Worm (Caenorhabditis elegans) whole organism, young adult: ENCODE results near the gene sago-1.
A peak's percentile ranks its signal among the peaks of the same experiment; 100 is the strongest.

Source experiments
- B0261.1 ChIP-seq: sonication (generic microtip); optimal IDR thresholded peaks from 2 replicates; lab custom pipeline; 2016; ENCODE audit warnings: mild to moderate bottlenecking, missing genetic modification characterization, moderate library complexity, missing compliant biosample characterization
- C17E4.6 ChIP-seq: fragments of 200-800 bp; sonication (Bioruptor generic); IDR thresholded peaks from 2 replicates; pipeline ENCODE4 v1.3.6; 2022; ENCODE audit warnings: missing genetic modification reagents, missing genetic modification characterization, missing compliant biosample characterization
- D2030.7 ChIP-seq: fragments of 200-800 bp; sonication (Bioruptor generic); IDR thresholded peaks from 2 replicates; pipeline ENCODE4 v1.3.6; 2022; ENCODE audit warnings: missing genetic modification reagents, missing genetic modification characterization, missing compliant biosample characterization
- F22D6.2 ChIP-seq: sonication (generic microtip); optimal IDR thresholded peaks from 2 replicates; lab custom pipeline; 2016; ENCODE audit warnings: mild to moderate bottlenecking, missing genetic modification characterization, missing compliant biosample characterization
- F37B4.10 ChIP-seq: fragments of 200-800 bp; sonication (Bioruptor generic); IDR thresholded peaks from 2 replicates; pipeline ENCODE4 v1.3.6; 2022; ENCODE audit warnings: missing genetic modification characterization, missing compliant biosample characterization
- F55B11.4 ChIP-seq: sonication (generic microtip); optimal IDR thresholded peaks from 2 replicates; lab custom pipeline; 2016; ENCODE audit warnings: missing compliant biosample characterization, missing genetic modification characterization, borderline replicate concordance; ENCODE audit not compliant: insufficient read depth
- F57C9.4 ChIP-seq: sonication (generic microtip); optimal IDR thresholded peaks from 2 replicates; lab custom pipeline; 2017; ENCODE audit warnings: mild to moderate bottlenecking, missing genetic modification characterization, missing compliant biosample characterization
- K11D2.4 ChIP-seq: fragments of 200-800 bp; sonication (Bioruptor generic); IDR thresholded peaks from 2 replicates; pipeline ENCODE4 v1.3.6; 2022; ENCODE audit warnings: missing genetic modification reagents, missing genetic modification characterization, missing compliant biosample characterization
- Y53G8AR.9 ChIP-seq: fragments of 200-800 bp; sonication (Bioruptor generic); conservative IDR thresholded peaks from 2 replicates; pipeline ENCODE4 v1.3.6; 2022; ENCODE audit warnings: missing genetic modification reagents, missing genetic modification characterization, missing compliant biosample characterization
- Y56A3A.18 ChIP-seq: fragments of 200-800 bp; sonication (Bioruptor generic); IDR thresholded peaks from 2 replicates; pipeline ENCODE4 v1.3.6; 2022; ENCODE audit warnings: missing genetic modification reagents, missing genetic modification characterization, missing compliant biosample characterization
- aptf-2 ChIP-seq: fragments of 200-800 bp; sonication (Bioruptor generic); conservative IDR thresholded peaks from 2 replicates; pipeline ENCODE4 v1.3.6; 2022; ENCODE audit warnings: missing genetic modification reagents, missing genetic modification characterization, missing compliant biosample characterization
- attf-3 ChIP-seq: fragments of 200-800 bp; sonication (Bioruptor generic); conservative IDR thresholded peaks from 2 replicates; pipeline ENCODE4 v1.3.6; 2022; ENCODE audit warnings: missing genetic modification reagents, missing genetic modification characterization, missing compliant biosample characterization
- attf-6 ChIP-seq: fragments of 200-800 bp; sonication (Bioruptor generic); IDR thresholded peaks from 2 replicates; pipeline ENCODE4 v1.3.6; 2022; ENCODE audit warnings: missing genetic modification reagents, missing genetic modification characterization, missing compliant biosample characterization
- bed-1 ChIP-seq: fragments of 200-800 bp; sonication (Bioruptor generic); IDR thresholded peaks from 2 replicates; pipeline ENCODE4 v1.3.6; 2022; ENCODE audit warnings: missing genetic modification reagents, missing genetic modification characterization, missing compliant biosample characterization
- bed-2 ChIP-seq: fragments of 200-800 bp; sonication (Bioruptor generic); IDR thresholded peaks from 2 replicates; pipeline ENCODE4 v1.3.6; 2022; ENCODE audit warnings: missing genetic modification reagents, missing genetic modification characterization, missing compliant biosample characterization
- ccch-3 ChIP-seq: fragments of 200-800 bp; sonication (Bioruptor generic); optimal IDR thresholded peaks from 2 replicates; lab custom pipeline; 2018; ENCODE audit warnings: mild to moderate bottlenecking, missing genetic modification characterization, missing compliant biosample characterization
- cebp-2 ChIP-seq: fragments of 200-800 bp; sonication (Bioruptor generic); IDR thresholded peaks from 2 replicates; pipeline ENCODE4 v1.3.6; 2022; ENCODE audit warnings: missing genetic modification characterization, missing compliant biosample characterization
- ceh-79 ChIP-seq: sonication (generic microtip); optimal IDR thresholded peaks from 2 replicates; lab custom pipeline; 2017; ENCODE audit warnings: mild to moderate bottlenecking, missing genetic modification characterization, missing compliant biosample characterization
- dpff-1 ChIP-seq: sonication (generic microtip); optimal IDR thresholded peaks from 2 replicates; lab custom pipeline; 2017; ENCODE audit warnings: mild to moderate bottlenecking, missing genetic modification characterization, missing compliant biosample characterization
- egl-18 ChIP-seq: fragments of 200-800 bp; sonication (Bioruptor generic); IDR thresholded peaks from 2 replicates; pipeline ENCODE4 v1.3.6; 2022; ENCODE audit warnings: missing genetic modification reagents, missing genetic modification characterization, missing compliant biosample characterization
- egrh-3 ChIP-seq: fragments of 200-800 bp; sonication (Bioruptor generic); IDR thresholded peaks from 2 replicates; pipeline ENCODE4 v1.3.6; 2022; ENCODE audit warnings: missing genetic modification reagents, missing genetic modification characterization, missing compliant biosample characterization
- ets-4 ChIP-seq: fragments of 200-800 bp; sonication (Bioruptor generic); optimal IDR thresholded peaks from 2 replicates; lab custom pipeline; 2018; ENCODE audit warnings: mild to moderate bottlenecking, missing genetic modification characterization, missing compliant biosample characterization
- fkh-3 ChIP-seq: sonication (generic microtip); optimal IDR thresholded peaks from 2 replicates; lab custom pipeline; 2016; ENCODE audit warnings: mild to moderate bottlenecking, missing genetic modification characterization, missing compliant biosample characterization
- gei-17 ChIP-seq: fragments of 200-800 bp; sonication (Bioruptor generic); optimal IDR thresholded peaks from 2 replicates; lab custom pipeline; 2018; ENCODE audit warnings: mild to moderate bottlenecking, missing genetic modification characterization, missing compliant biosample characterization
- him-1 ChIP-seq: sonication (generic microtip); optimal IDR thresholded peaks from 2 replicates; lab custom pipeline; 2016; ENCODE audit warnings: missing genotype, missing genetic modification reagents, missing genetic modification characterization, missing compliant biosample characterization
- hlh-12 ChIP-seq: sonication (generic microtip); optimal IDR thresholded peaks from 2 replicates; lab custom pipeline; 2016; ENCODE audit warnings: missing genetic modification characterization, missing compliant biosample characterization
- hmg-1.2 ChIP-seq: fragments of 200-800 bp; sonication (Bioruptor generic); IDR thresholded peaks from 2 replicates; pipeline ENCODE4 v1.3.6; 2022; ENCODE audit warnings: missing genetic modification reagents, missing genetic modification characterization, missing compliant biosample characterization
- hmg-20 ChIP-seq: fragments of 200-800 bp; sonication (Bioruptor generic); IDR thresholded peaks from 2 replicates; pipeline ENCODE4 v1.3.6; 2022; ENCODE audit warnings: missing genetic modification reagents, missing genetic modification characterization, missing compliant biosample characterization
- hrde-1 ChIP-seq: sonication (generic microtip); optimal IDR thresholded peaks from 2 replicates; lab custom pipeline; 2016; ENCODE audit warnings: missing genetic modification characterization, mild to moderate bottlenecking, missing compliant biosample characterization, moderate library complexity, missing genotype, missing genetic modification reagents, borderline replicate concordance
- hsf-1 ChIP-seq: fragments of 200-800 bp; sonication (Bioruptor generic); IDR thresholded peaks from 2 replicates; pipeline ENCODE4 v1.3.6; 2022; ENCODE audit warnings: missing genetic modification reagents, missing genetic modification characterization, missing compliant biosample characterization
- let-526 ChIP-seq: fragments of 200-800 bp; sonication (Bioruptor generic); IDR thresholded peaks from 2 replicates; pipeline ENCODE4 v1.3.6; 2022; ENCODE audit warnings: missing genetic modification reagents, missing genetic modification characterization, missing compliant biosample characterization
- madf-10 ChIP-seq: sonication (generic microtip); optimal IDR thresholded peaks from 2 replicates; lab custom pipeline; 2016; ENCODE audit warnings: mild to moderate bottlenecking, missing genetic modification characterization, missing compliant biosample characterization
- madf-3 ChIP-seq: fragments of 200-800 bp; sonication (Bioruptor generic); IDR thresholded peaks from 2 replicates; pipeline ENCODE4 v1.3.6; 2022; ENCODE audit warnings: missing genetic modification reagents, missing genetic modification characterization, missing compliant biosample characterization
- mes-4 ChIP-seq: sonication (generic microtip); optimal IDR thresholded peaks from 2 replicates; lab custom pipeline; 2016; ENCODE audit warnings: missing genotype, missing genetic modification characterization, missing compliant biosample characterization
- nfya-1 ChIP-seq: sonication (generic microtip); optimal IDR thresholded peaks from 2 replicates; lab custom pipeline; 2017; ENCODE audit warnings: antibody characterized with exemption, missing compliant biosample characterization, missing genetic modification characterization, borderline replicate concordance; ENCODE audit not compliant: insufficient read depth
- nfya-2 ChIP-seq: fragments of 200-800 bp; sonication (Bioruptor generic); IDR thresholded peaks from 2 replicates; pipeline ENCODE4 v1.3.6; 2022; ENCODE audit warnings: missing genetic modification reagents, missing genetic modification characterization, missing compliant biosample characterization
- nfyb-1 ChIP-seq: fragments of 200-800 bp; sonication (Bioruptor generic); IDR thresholded peaks from 2 replicates; pipeline ENCODE4 v1.3.6; 2022; ENCODE audit warnings: missing genetic modification reagents, missing genetic modification characterization, missing compliant biosample characterization
- pha-4 ChIP-seq: fragments of 150-350 bp; sonication (generic microtip); optimal IDR thresholded peaks from 2 replicates; lab custom pipeline; 2014; ENCODE audit warnings: missing biosample characterization, missing genetic modification reagents, missing genetic modification characterization
- rcor-1 ChIP-seq: fragments of 200-800 bp; sonication (Bioruptor generic); IDR thresholded peaks from 2 replicates; pipeline ENCODE4 v1.3.6; 2022; ENCODE audit warnings: missing genetic modification reagents, missing genetic modification characterization, missing compliant biosample characterization
- rec-8 ChIP-seq, 2 experiments: sonication (generic microtip); optimal IDR thresholded peaks; 2 replicates each; lab custom pipeline; 2016; ENCODE audit warnings: mild to moderate bottlenecking in 2 of 2, missing genetic modification characterization in 2 of 2, missing genetic modification reagents in 2 of 2, missing genotype in 2 of 2, missing biosample characterization in 1 of 2, missing compliant biosample characterization in 1 of 2, moderate library complexity in 1 of 2
- snpc-1.3 ChIP-seq: sonication (generic microtip); optimal IDR thresholded peaks from 2 replicates; lab custom pipeline; 2017; ENCODE audit warnings: missing genetic modification characterization, mild to moderate bottlenecking, missing compliant biosample characterization, antibody characterized with exemption, moderate library complexity, missing genotype, missing genetic modification reagents; ENCODE audit not compliant: insufficient read depth
- somi-1 ChIP-seq: fragments of 200-800 bp; sonication (Bioruptor generic); optimal IDR thresholded peaks from 2 replicates; lab custom pipeline; 2018; ENCODE audit warnings: mild to moderate bottlenecking, missing genetic modification characterization, missing compliant biosample characterization
- tbp1 ChIP-seq: fragments of 200-800 bp; sonication (Bioruptor generic); optimal IDR thresholded peaks from 2 replicates; lab custom pipeline; 2018; ENCODE audit warnings: mild to moderate bottlenecking, missing genetic modification characterization, missing compliant biosample characterization
- tbx-9 ChIP-seq: sonication (generic microtip); optimal IDR thresholded peaks from 2 replicates; lab custom pipeline; 2016; ENCODE audit warnings: borderline replicate concordance, missing genetic modification characterization, inconsistent platforms, missing compliant biosample characterization
- ztf-26 ChIP-seq: sonication (generic microtip); optimal IDR thresholded peaks from 2 replicates; lab custom pipeline; 2017; ENCODE audit warnings: missing genetic modification characterization, missing compliant biosample characterization

Gene sago-1

ce11 chrV:6328897-6329296 lies 25.3 kb downstream of the sago-1 start, which contains the start of gene T28C12.2:
T28C12.2 (plus strand) TSS chrV:6329197.
- TF ChIP-seq Y53G8AR.9 (GFP tag; lab: Robert Waterston, UW) (no peak), tbp1 (GFP tag; lab: Kevin White, UChicago) (no peak), hrde-1 (tag; lab: Kevin White, UChicago) (no peak)

ce11 chrV:6331607-6332006 lies 28.0 kb downstream of the sago-1 start, which contains the start of gene T28C12.1:
T28C12.1 (plus strand) TSS chrV:6331907.
- TF ChIP-seq him-1 (tag; lab: Kevin White, UChicago), result no peak
- TF ChIP-seq F22D6.2, result no peak
- no peak for TF ChIP-seq ztf-26 (tag; lab: Kevin White, UChicago)
- TF ChIP-seq F55B11.4, result no peak
- no peak for TF ChIP-seq nfya-2 (GFP tag; lab: Robert Waterston, UW)
- no peak for TF ChIP-seq tbx-9 (tag; lab: Kevin White, UChicago)
- no peak for TF ChIP-seq attf-6
- TF ChIP-seq nfyb-1 (GFP tag; lab: Robert Waterston, UW), result no peak
- no peak for TF ChIP-seq bed-1 (GFP tag; lab: Robert Waterston, UW)
- no peak for TF ChIP-seq egrh-3 (GFP tag; lab: Robert Waterston, UW)
- TF ChIP-seq hlh-12, result no peak
- TF ChIP-seq attf-3 (GFP tag; lab: Robert Waterston, UW), result no peak
- no peak for TF ChIP-seq Y56A3A.18 (GFP tag; lab: Robert Waterston, UW)
- no peak for TF ChIP-seq rec-8 (tag; optimal IDR thresholded peaks at IDR 0.05; lab: Kevin White, UChicago)

- no peak for TF ChIP-seq let-526 (GFP tag; lab: Robert Waterston, UW)
- peak; percentile 24 for TF ChIP-seq mes-4 (tag; lab: Kevin White, UChicago)
- no peak for TF ChIP-seq F57C9.4 (tag; lab: Kevin White, UChicago)
- TF ChIP-seq ceh-79 (tag; lab: Kevin White, UChicago), result peak; percentile 75
- TF ChIP-seq ets-4 (GFP tag; lab: Kevin White, UChicago), result peak; percentile 67
- peak; percentile 60 for TF ChIP-seq madf-10
- peak; percentile 7 for TF ChIP-seq somi-1
- no peak for TF ChIP-seq hmg-20 (GFP tag; lab: Robert Waterston, UW)
- peak; percentile 76 for TF ChIP-seq B0261.1 (tag; lab: Kevin White, UChicago)
- no peak for TF ChIP-seq gei-17 (GFP tag; lab: Kevin White, UChicago)
- peak; percentile 62; the same call in 1 of the 2 replicates for TF ChIP-seq D2030.7
- TF ChIP-seq egl-18 (GFP tag; lab: Robert Waterston, UW), result no peak
- TF ChIP-seq hmg-1.2 (GFP tag; lab: Robert Waterston, UW), result peak; percentile 61
- peak; percentile 51; the same call in 1 of the 2 replicates for TF ChIP-seq rcor-1 (GFP tag; lab: Robert Waterston, UW)
- no peak for TF ChIP-seq snpc-1.3 (tag; lab: Kevin White, UChicago)
- no peak for TF ChIP-seq ccch-3 (GFP tag; lab: Kevin White, UChicago)
- no peak for TF ChIP-seq nfya-2 (GFP tag; lab: Robert Waterston, UW)
- 0 out of 2 replicates have a peak, but pooled peaks have one; percentile 26 for TF ChIP-seq K11D2.4
- no peak for TF ChIP-seq dpff-1 (tag; lab: Kevin White, UChicago)
- no peak for TF ChIP-seq aptf-2 (GFP tag; lab: Robert Waterston, UW)
- TF ChIP-seq egrh-3 (GFP tag; lab: Robert Waterston, UW), result peak; percentile 34; the same call in 1 of the 2 replicates
- TF ChIP-seq bed-2 (GFP tag; lab: Robert Waterston, UW), result 0 out of 2 replicates have a peak, but pooled peaks have one; percentile 19
- no peak for TF ChIP-seq nfya-1 (tag; lab: Kevin White, UChicago)
- peak; percentile 2 for TF ChIP-seq fkh-3 (tag; lab: Kevin White, UChicago)
- TF ChIP-seq cebp-2 (GFP tag; lab: Robert Waterston, UW), result peak; percentile 85
- peak; percentile 71 for TF ChIP-seq hsf-1
- TF ChIP-seq Y56A3A.18 (GFP tag; lab: Robert Waterston, UW), result peak; percentile 91
- TF ChIP-seq madf-3 (GFP tag; lab: Robert Waterston, UW), result 0 out of 2 replicates have a peak, but pooled peaks have one; percentile 50
- TF ChIP-seq C17E4.6 (GFP tag; lab: Robert Waterston, UW), result no peak
- no peak for TF ChIP-seq pha-4 (tag; lab: Kevin White, UChicago)
- no peak for TF ChIP-seq F37B4.10
Measured at ce11 chrV:6335226-6335625, 31.7 kb downstream of the sago-1 start.
